Worm (Caenorhabditis elegans): ENCODE measurements around the gene srj-5.

- TF ChIP-seq nhr-237 (tag; optimal IDR thresholded peaks at IDR 0.05) (no peak), nhr-76 (tag; optimal IDR thresholded peaks at IDR 0.05) (no peak), tbx-8 (GFP tag; optimal IDR thresholded peaks at IDR 0.05) (no peak), lsy-2 (tag; optimal IDR thresholded peaks at IDR 0.05) (no peak), blmp-1 (tag; optimal IDR thresholded peaks at IDR 0.05) (no peak)
Measured at ce11 chrV:631832-632231, 21.0 kb downstream of the srj-5 start.

Measured in whole organism, mixed stage, embryonic.